Worm (Caenorhabditis elegans) whole organism, young adult: Measurements from ENCODE around the gene Y82E9BL.6.

ENCODE experiments used
- ama-1 ChIP-seq, 3 experiments: fragments of 150-350 bp in 1 of 3; sonication (generic microtip) in 2 of 3; optimal IDR thresholded peaks; 2 replicates each; lab custom pipeline; 2014 to 2018; ENCODE audit warnings: missing biosample characterization in 2 of 3, missing genetic modification characterization in 2 of 3, missing genetic modification reagents in 2 of 3
- athp-1 ChIP-seq: sonication (generic microtip); optimal IDR thresholded peaks from 2 replicates; lab custom pipeline; 2017; ENCODE audit warnings: mild to moderate bottlenecking, missing genetic modification characterization, missing compliant biosample characterization
- ets-4 ChIP-seq: fragments of 200-800 bp; sonication (Bioruptor generic); optimal IDR thresholded peaks from 2 replicates; lab custom pipeline; 2018; ENCODE audit warnings: mild to moderate bottlenecking, missing genetic modification characterization, missing compliant biosample characterization
- hmg-1.2 ChIP-seq: fragments of 200-800 bp; sonication (Bioruptor generic); IDR thresholded peaks from 2 replicates; pipeline ENCODE4 v1.3.6; 2022; ENCODE audit warnings: missing genetic modification reagents, missing genetic modification characterization, missing compliant biosample characterization
- hrde-1 ChIP-seq: sonication (generic microtip); optimal IDR thresholded peaks from 2 replicates; lab custom pipeline; 2016; ENCODE audit warnings: missing genetic modification characterization, mild to moderate bottlenecking, missing compliant biosample characterization, moderate library complexity, missing genotype, missing genetic modification reagents, borderline replicate concordance
- hsf-1 ChIP-seq: fragments of 200-800 bp; sonication (Bioruptor generic); IDR thresholded peaks from 2 replicates; pipeline ENCODE4 v1.3.6; 2022; ENCODE audit warnings: missing genetic modification reagents, missing genetic modification characterization, missing compliant biosample characterization
- lin-26 ChIP-seq: fragments of 200-800 bp; sonication (Bioruptor generic); IDR thresholded peaks from 2 replicates; pipeline ENCODE4 v1.3.6; 2022; ENCODE audit warnings: missing genetic modification reagents, missing genetic modification characterization, missing compliant biosample characterization
- mxl-1 ChIP-seq: sonication (generic microtip); optimal IDR thresholded peaks from 2 replicates; lab custom pipeline; 2016; ENCODE audit warnings: missing genetic modification characterization, missing compliant biosample characterization
- snpc-4 ChIP-seq, 5 experiments: fragments of 150-350 bp in 1 of 5; sonication (generic microtip) in 4 of 5; optimal IDR thresholded peaks; 2 replicates each; lab custom pipeline; 2014 to 2018; ENCODE audit warnings: missing genetic modification characterization in 5 of 5, missing biosample characterization in 3 of 5, antibody characterized with exemption in 2 of 5, mild to moderate bottlenecking in 2 of 5, missing compliant biosample characterization in 2 of 5, missing genotype in 2 of 5, moderate library complexity in 2 of 5, missing genetic modification reagents in 1 of 5
- unc-130 ChIP-seq: sonication (generic microtip); optimal IDR thresholded peaks from 2 replicates; lab custom pipeline; 2016; ENCODE audit warnings: missing genetic modification reagents, missing genetic modification characterization, missing compliant biosample characterization

DNA sequence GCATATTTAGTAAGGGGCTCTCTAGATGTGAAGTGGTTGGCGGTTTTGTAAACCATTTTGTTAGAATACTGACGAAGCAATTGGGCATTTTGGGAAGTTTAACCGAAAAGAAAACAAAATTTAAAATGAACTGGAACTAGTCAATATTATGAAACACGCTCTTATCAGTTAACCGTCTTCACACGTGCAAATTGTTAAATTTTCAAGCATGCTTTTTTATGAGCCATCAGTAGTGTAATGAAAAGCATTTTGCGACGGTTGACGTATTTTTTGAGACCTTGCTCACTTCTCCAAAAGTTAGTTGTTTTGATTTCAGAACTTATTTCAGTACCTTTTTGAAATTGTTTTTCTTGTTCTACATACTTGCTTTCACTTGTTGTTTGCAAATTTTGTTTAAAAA lies 3.7 kb upstream of the Y82E9BL.6 start, which contains the start of gene fbxa-25:
- TF ChIP-seq snpc-4 (GFP tag; optimal IDR thresholded peaks at IDR 0.05; lab: Kevin White, UChicago) (no peak), snpc-4 (tag; optimal IDR thresholded peaks at IDR 0.05; lab: Kevin White, UChicago) (no peak), ama-1 (optimal IDR thresholded peaks at IDR 0.05; lab: Kevin White, UChicago) (no peak), ama-1 (GFP tag; optimal IDR thresholded peaks at IDR 0.05; lab: Kevin White, UChicago) (no peak), hsf-1 (GFP tag; lab: Robert Waterston, UW) (no peak), mxl-1 (tag; lab: Kevin White, UChicago) (no peak), hrde-1 (tag; lab: Kevin White, UChicago) (no peak), hmg-1.2 (GFP tag; lab: Robert Waterston, UW) (no peak), ets-4 (GFP tag; lab: Kevin White, UChicago) (no peak), athp-1 (tag; lab: Kevin White, UChicago) (no peak), lin-26 (GFP tag; lab: Robert Waterston, UW) (no peak), unc-130 (GFP tag; lab: Kevin White, UChicago) (no peak)
